Fruit fly (Drosophila melanogaster) whole organism, wandering third instar larva: ENCODE data around the gene CG7011.

Source experiments
- Dfd ChIP-seq: fragments of >200 bp; optimal IDR thresholded peaks from 2 replicates; lab custom pipeline; 2017; ENCODE audit warnings: missing biosample characterization, missing genetic modification characterization
- GATAd ChIP-seq: sonication (Bioruptor generic); optimal IDR thresholded peaks from 2 replicates; lab custom pipeline; 2016; ENCODE audit warnings: missing biosample characterization, missing genetic modification characterization
- HLH106 ChIP-seq: fragments of 200-800 bp; optimal IDR thresholded peaks from 3 replicates; lab custom pipeline; 2019; ENCODE audit warnings: missing biosample characterization, mild to moderate bottlenecking, missing genetic modification characterization, moderate library complexity
- Hnf4 ChIP-seq: fragments of 200-800 bp; sonication (Bioruptor generic); optimal IDR thresholded peaks from 2 replicates; lab custom pipeline; 2016; ENCODE audit warnings: missing biosample characterization, mild to moderate bottlenecking, missing genetic modification characterization
- Hr83 ChIP-seq: fragments of 200-300 bp; sonication (Bioruptor generic); optimal IDR thresholded peaks from 2 replicates; lab custom pipeline; 2016; ENCODE audit warnings: missing biosample characterization, mild to moderate bottlenecking, missing genetic modification characterization, moderate library complexity; ENCODE audit not compliant: poor library complexity, severe bottlenecking
- Vsx2 ChIP-seq: fragments of 200-300, 225-300 bp; sonication (Bioruptor generic); optimal IDR thresholded peaks from 2 replicates; lab custom pipeline; 2018; ENCODE audit warnings: missing biosample characterization, missing genetic modification characterization; ENCODE audit not compliant: partially characterized antibody
- br ChIP-seq: fragments of 200-800 bp; sonication (Bioruptor generic); optimal IDR thresholded peaks from 2 replicates; lab custom pipeline; 2016; ENCODE audit warnings: missing biosample characterization, missing genetic modification characterization
- dsf ChIP-seq: sonication (Bioruptor generic); optimal IDR thresholded peaks from 2 replicates; lab custom pipeline; 2016; ENCODE audit warnings: missing biosample characterization, missing genetic modification characterization, borderline replicate concordance
- fru ChIP-seq: fragments of 200-800 bp; sonication (Bioruptor generic); optimal IDR thresholded peaks from 3 replicates; lab custom pipeline; 2016; ENCODE audit warnings: missing biosample characterization, mild to moderate bottlenecking, missing genetic modification characterization

- no peak for TF ChIP-seq Dfd (GFP tag; lab: Kevin White, UChicago)
- peak; percentile 21 for TF ChIP-seq fru (GFP tag; lab: Kevin White, UChicago)
- no peak for TF ChIP-seq GATAd
- TF ChIP-seq dsf (GFP tag; lab: Kevin White, UChicago) = no peak
- peak; percentile 45 for TF ChIP-seq br
- TF ChIP-seq Hr83 = peak; percentile 84
- TF ChIP-seq HLH106 (tag; lab: Kevin White, UChicago) = peak; percentile 26
- TF ChIP-seq Hnf4 = peak; percentile 68
- no peak for TF ChIP-seq Vsx2 (GFP tag; lab: Kevin White, UChicago)
Observed at dm6 chr3L:15142004-15142890, 21.2 kb downstream of the CG7011 start, which contains the start of gene Pdi.
